Worm (Caenorhabditis elegans) whole organism, midembryonic: ENCODE data around the gene myo-2.

Experiments
- klf-2 ChIP-seq: fragments of 200-800 bp; sonication (Bioruptor generic); conservative IDR thresholded peaks from 2 replicates; pipeline ENCODE4 v1.3.6; 2022; ENCODE audit warnings: missing genetic modification reagents, missing genetic modification characterization, missing compliant biosample characterization
- med-1 ChIP-seq: sonication (generic microtip); optimal IDR thresholded peaks from 2 replicates; lab custom pipeline; 2017; ENCODE audit warnings: missing genetic modification characterization, mild to moderate bottlenecking, missing compliant biosample characterization, antibody characterized with exemption, missing genetic modification reagents; ENCODE audit not compliant: insufficient read depth

DNA sequence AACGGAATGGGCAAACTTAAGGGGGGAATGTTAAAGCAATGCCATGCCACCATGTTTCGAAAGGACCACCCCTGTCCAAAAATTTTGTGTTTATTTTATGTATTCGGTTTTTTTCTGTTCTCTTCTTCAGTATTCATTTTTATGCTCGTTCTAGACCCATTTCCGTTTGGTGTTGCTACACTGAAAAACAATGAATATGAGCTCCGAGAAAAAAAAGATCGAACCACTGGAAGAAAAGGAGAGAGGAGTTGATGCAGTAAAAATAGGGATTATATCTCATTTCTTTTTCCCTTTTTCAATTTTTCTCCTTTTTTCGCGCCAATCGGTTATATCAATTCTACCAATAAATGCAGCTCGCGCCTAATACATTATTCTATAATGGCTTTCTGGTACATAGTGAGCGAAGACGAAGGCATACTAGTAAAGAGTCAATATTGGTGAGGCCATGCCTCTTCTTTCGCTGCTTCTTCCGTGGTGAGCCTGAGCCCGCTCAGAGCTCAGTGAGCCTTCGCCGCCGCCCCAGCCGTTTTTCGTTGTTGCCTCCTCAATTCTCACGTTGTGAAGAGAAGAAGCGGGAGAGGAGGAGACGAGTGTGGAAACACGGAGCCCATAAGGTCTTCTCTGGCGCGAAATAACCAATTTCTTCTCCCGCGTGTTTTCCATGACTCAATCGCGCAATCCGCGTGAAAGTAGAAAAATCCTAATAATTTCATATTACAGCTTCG is 27.7 kb upstream of the myo-2 start:
- TF ChIP-seq klf-2 (GFP tag; lab: Robert Waterston, UW), result no peak
- TF ChIP-seq med-1 (GFP tag; lab: Kevin White, UChicago), result no peak
